Fruit fly (Drosophila melanogaster) whole organism, pupa: ENCODE results near the gene fzr.

Experiments used
- CG12605 ChIP-seq: fragments of 200-800 bp; sonication (Bioruptor generic); IDR thresholded peaks from 2 replicates; pipeline ENCODE4 v1.3.6; 2022; ENCODE audit warnings: missing biosample characterization, missing genetic modification characterization
- CG17806 ChIP-seq: fragments of 200-800 bp; sonication (Bioruptor generic); optimal IDR thresholded peaks from 2 replicates; lab custom pipeline; 2018; ENCODE audit warnings: missing biosample characterization, mild to moderate bottlenecking, missing genetic modification characterization, moderate library complexity
- CG34367 ChIP-seq: fragments of 200-800 bp; sonication (Bioruptor generic); optimal IDR thresholded peaks from 2 replicates; lab custom pipeline; 2018; ENCODE audit warnings: missing biosample characterization, mild to moderate bottlenecking, missing genetic modification characterization
- CG8301 ChIP-seq: fragments of 200-800 bp; sonication (Bioruptor generic); optimal IDR thresholded peaks from 2 replicates; lab custom pipeline; 2018; ENCODE audit warnings: missing biosample characterization, mild to moderate bottlenecking, missing genetic modification characterization
- EcR ChIP-seq: fragments of 200-800 bp; sonication (Bioruptor generic); optimal IDR thresholded peaks from 3 replicates; lab custom pipeline; 2019; ENCODE audit warnings: missing biosample characterization, missing genetic modification characterization, mild to moderate bottlenecking, moderate library complexity, missing genetic modification reagents

dm6 chrX:4686723-4687122 lies 7.4 kb upstream of the fzr start, which contains the start of gene Pp2C1:
- no peak for TF ChIP-seq CG12605
- TF ChIP-seq CG17806 (tag; lab: Kevin White, UChicago), result no peak
- TF ChIP-seq EcR (GFP tag; lab: Kevin White, UChicago), result no peak
- no peak for TF ChIP-seq CG34367
- no peak for TF ChIP-seq CG8301 (tag; lab: Kevin White, UChicago)
